Fruit fly (Drosophila melanogaster) whole organism, adult: ENCODE results near the gene CG31897.
A peak's percentile ranks its signal among the peaks of the same experiment; 100 is the strongest.

Experiments used
- CG11617 ChIP-seq: fragments of 200-800 bp; sonication (Bioruptor generic); optimal IDR thresholded peaks from 2 replicates; lab custom pipeline; 2017; ENCODE audit warnings: mild to moderate bottlenecking, missing biosample characterization, missing genetic modification reagents, missing genetic modification characterization
- CG12768 ChIP-seq: fragments of 200-800 bp; sonication (Bioruptor generic); optimal IDR thresholded peaks from 2 replicates; lab custom pipeline; 2017; ENCODE audit warnings: missing biosample characterization, missing genetic modification characterization, mild to moderate bottlenecking, moderate library complexity, missing genetic modification reagents
- CG14711 ChIP-seq: fragments of 200-800 bp; sonication (Bioruptor generic); optimal IDR thresholded peaks from 2 replicates; lab custom pipeline; 2018; ENCODE audit warnings: missing biosample characterization, mild to moderate bottlenecking, missing genetic modification characterization, moderate library complexity
- CG1620 ChIP-seq: fragments of 200-800 bp; sonication (Bioruptor generic); optimal IDR thresholded peaks from 2 replicates; lab custom pipeline; 2016; ENCODE audit warnings: missing biosample characterization, missing genetic modification characterization
- CG33017 ChIP-seq: fragments of 200-800 bp; sonication (Bioruptor generic); optimal IDR thresholded peaks from 2 replicates; lab custom pipeline; 2018; ENCODE audit warnings: missing biosample characterization, mild to moderate bottlenecking, missing genetic modification characterization, moderate library complexity
- CG5204 ChIP-seq: fragments of 200-800 bp; sonication (Bioruptor generic); optimal IDR thresholded peaks from 2 replicates; lab custom pipeline; 2016; ENCODE audit warnings: missing biosample characterization, missing genetic modification characterization
- CG7045 ChIP-seq: fragments of 200-800 bp; sonication (Bioruptor generic); optimal IDR thresholded peaks from 2 replicates; lab custom pipeline; 2017; ENCODE audit warnings: missing biosample characterization, mild to moderate bottlenecking, missing genetic modification characterization
- CG7101 ChIP-seq: fragments of 200-800 bp; sonication (Bioruptor generic); optimal IDR thresholded peaks from 2 replicates; lab custom pipeline; 2018; ENCODE audit warnings: missing biosample characterization, mild to moderate bottlenecking, missing genetic modification characterization, moderate library complexity
- Clk ChIP-seq: fragments of 200-800 bp; sonication (Bioruptor generic); optimal IDR thresholded peaks from 2 replicates; lab custom pipeline; 2017; ENCODE audit warnings: missing biosample characterization, missing genetic modification characterization
- Crg-1 ChIP-seq: fragments of 200-800 bp; sonication (Bioruptor generic); optimal IDR thresholded peaks from 2 replicates; lab custom pipeline; 2016; ENCODE audit warnings: missing biosample characterization, missing genetic modification characterization
- Hr96 ChIP-seq: fragments of 200-800 bp; sonication (Bioruptor generic); optimal IDR thresholded peaks from 2 replicates; lab custom pipeline; 2016; ENCODE audit warnings: missing biosample characterization, missing genetic modification characterization
- Mnt ChIP-seq: fragments of 200-800 bp; sonication (Bioruptor generic); optimal IDR thresholded peaks from 2 replicates; lab custom pipeline; 2016; ENCODE audit warnings: missing biosample characterization, mild to moderate bottlenecking, missing genetic modification characterization
- bab1 ChIP-seq: fragments of 200-800 bp; sonication (Bioruptor generic); optimal IDR thresholded peaks from 3 replicates; lab custom pipeline; 2019; ENCODE audit warnings: missing biosample characterization, mild to moderate bottlenecking, missing genetic modification characterization, moderate library complexity
- cic ChIP-seq: fragments of 200-800 bp; sonication (Bioruptor generic); optimal IDR thresholded peaks from 2 replicates; lab custom pipeline; 2017; ENCODE audit warnings: missing biosample characterization, mild to moderate bottlenecking, missing genetic modification characterization, moderate library complexity
- cnc ChIP-seq, 2 experiments: fragments of >200 bp; optimal IDR thresholded peaks; 2 replicates each; lab custom pipeline; 2017
- kay ChIP-seq: fragments of 200-800 bp; sonication (Bioruptor generic); peaks from one replicate; lab custom pipeline; 2016; ENCODE audit warnings: missing biosample characterization, missing genetic modification characterization, borderline replicate concordance
- ovo ChIP-seq: fragments of 200-800 bp; sonication (Bioruptor generic); optimal IDR thresholded peaks from 2 replicates; lab custom pipeline; 2016; ENCODE audit warnings: missing biosample characterization, missing genetic modification characterization
- pad ChIP-seq: fragments of 200-800 bp; sonication (Bioruptor generic); optimal IDR thresholded peaks from 3 replicates; lab custom pipeline; 2017; ENCODE audit warnings: missing biosample characterization, missing genetic modification characterization, mild to moderate bottlenecking, moderate library complexity, missing genetic modification reagents
- tj ChIP-seq: fragments of 200-800 bp; sonication (Bioruptor generic); optimal IDR thresholded peaks from 3 replicates; lab custom pipeline; 2017; ENCODE audit warnings: missing biosample characterization, mild to moderate bottlenecking, missing genetic modification characterization, moderate library complexity
- toe ChIP-seq: fragments of 200-800 bp; sonication (Bioruptor generic); optimal IDR thresholded peaks from 2 replicates; lab custom pipeline; 2016; ENCODE audit warnings: missing biosample characterization, missing genetic modification characterization

The CG31897 gene

dm6 chr2L:8463144-8464106 lies 21.2 kb downstream of the CG31897 start, which contains the start of gene Agpat2:
Gene Agpat2 (minus strand): TSS chr2L:8463994.
- TF ChIP-seq kay (GFP tag; lab: Kevin White, UChicago) = peak; percentile 82
- no peak for TF ChIP-seq CG33017 (tag; lab: Kevin White, UChicago)
- peak; percentile 30 for TF ChIP-seq CG14711 (tag; lab: Kevin White, UChicago)
- TF ChIP-seq ovo (GFP tag; lab: Kevin White, UChicago) = no peak
- peak; percentile 65 for TF ChIP-seq cic (GFP tag; lab: Kevin White, UChicago)

DNA sequence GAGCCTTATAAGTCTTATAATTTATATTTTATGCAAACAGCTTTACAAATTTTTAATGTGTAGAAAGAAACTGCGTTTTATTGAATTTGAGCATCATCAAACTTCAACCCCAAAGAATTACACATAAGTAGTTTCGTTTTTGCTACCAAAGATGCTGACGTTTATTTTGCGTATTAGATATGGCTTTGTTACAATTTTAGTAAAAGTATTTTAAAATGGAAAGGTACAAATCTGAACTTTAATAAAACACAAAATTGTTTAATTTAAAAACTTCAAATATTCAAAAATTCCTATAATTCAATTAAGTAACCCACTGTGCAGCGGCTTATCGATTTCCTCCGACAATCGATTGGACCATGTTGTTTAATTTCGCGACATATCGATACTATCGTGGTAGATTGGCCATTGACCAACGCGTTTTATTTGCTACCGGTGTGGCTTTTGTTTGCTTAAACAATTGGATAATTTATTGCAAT lies 21.9 kb downstream of the CG31897 start, which contains the start of gene prg:
Gene prg (plus strand): TSS at position 382 of the 476 bp plus-strand sequence.
- peak; percentile 76 for TF ChIP-seq CG7045 (GFP tag; lab: Kevin White, UChicago)
- no peak for TF ChIP-seq cnc (optimal IDR thresholded peaks at IDR 0.05; lab: Kevin White, UChicago)
- peak; percentile 58 for TF ChIP-seq CG33017 (tag; lab: Kevin White, UChicago)
- peak; percentile 67 for TF ChIP-seq CG12768 (GFP tag; lab: Kevin White, UChicago)
- peak; percentile 41 for TF ChIP-seq CG1620
- TF ChIP-seq Mnt = peak; percentile 21
- TF ChIP-seq CG11617 (GFP tag; lab: Kevin White, UChicago) = peak; percentile 71
- TF ChIP-seq ovo (GFP tag; lab: Kevin White, UChicago) = no peak
- peak; percentile 38 for TF ChIP-seq Clk
- TF ChIP-seq Crg-1 (GFP tag; lab: Kevin White, UChicago) = no peak
- TF ChIP-seq CG14711 (tag; lab: Kevin White, UChicago) = peak; percentile 56
- peak; percentile 64 for TF ChIP-seq CG7101
- TF ChIP-seq bab1 (GFP tag; lab: Kevin White, UChicago) = peak; percentile 75
- no peak for TF ChIP-seq CG5204 (GFP tag; lab: Kevin White, UChicago)
- TF ChIP-seq cic (GFP tag; lab: Kevin White, UChicago) = peak; percentile 49
- peak; percentile 68 for TF ChIP-seq Hr96 (GFP tag; lab: Kevin White, UChicago)
- TF ChIP-seq toe = peak; percentile 76
- peak; percentile 29 for TF ChIP-seq tj (GFP tag; lab: Kevin White, UChicago)
- TF ChIP-seq kay (GFP tag; lab: Kevin White, UChicago) = peak; percentile 93
- peak; percentile 37 for TF ChIP-seq pad (GFP tag; lab: Kevin White, UChicago)

dm6 chr2L:8466643-8467042 lies 24.4 kb downstream of the CG31897 start, which contains the start of gene dachs:
Gene dachs (plus strand): TSS chr2L:8466817.
- no peak for TF ChIP-seq CG12768 (GFP tag; lab: Kevin White, UChicago)

- TF ChIP-seq CG7101 (no peak), CG12768 (GFP tag; lab: Kevin White, UChicago) (no peak), CG7045 (GFP tag; lab: Kevin White, UChicago) (no peak), toe (no peak)
Measured at dm6 chr2L:8468929-8469681, 26.9 kb downstream of the CG31897 start.

DNA sequence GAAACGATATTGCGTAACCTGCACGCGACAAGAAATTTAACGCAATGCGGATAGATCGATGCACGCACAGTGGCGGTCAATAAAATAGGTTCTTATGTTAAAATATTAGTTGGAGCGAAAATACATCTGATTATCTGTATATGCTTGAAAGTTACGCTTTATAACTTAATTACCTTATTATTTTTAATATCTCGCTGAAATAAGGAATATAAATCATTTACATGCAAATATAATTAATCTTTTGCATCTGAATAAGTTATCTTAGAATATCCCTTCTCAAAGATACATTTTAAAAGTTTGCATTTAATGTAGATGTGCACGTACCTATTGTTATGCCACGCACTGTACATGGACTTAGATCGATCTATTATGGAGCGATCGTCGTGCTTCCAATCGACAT lies 29.4 kb downstream of the CG31897 start:
- TF ChIP-seq kay (GFP tag; lab: Kevin White, UChicago) = peak; percentile 20
- no peak for TF ChIP-seq CG7101

- TF ChIP-seq cnc (optimal IDR thresholded peaks at IDR 0.05; lab: Kevin White, UChicago) (no peak), CG7101 (no peak), CG33017 (tag; lab: Kevin White, UChicago) (no peak), tj (GFP tag; lab: Kevin White, UChicago) (no peak), bab1 (GFP tag; lab: Kevin White, UChicago) (no peak), CG7045 (GFP tag; lab: Kevin White, UChicago) (no peak)
Measured at dm6 chr2L:8473448-8473847, 31.2 kb downstream of the CG31897 start.

DNA sequence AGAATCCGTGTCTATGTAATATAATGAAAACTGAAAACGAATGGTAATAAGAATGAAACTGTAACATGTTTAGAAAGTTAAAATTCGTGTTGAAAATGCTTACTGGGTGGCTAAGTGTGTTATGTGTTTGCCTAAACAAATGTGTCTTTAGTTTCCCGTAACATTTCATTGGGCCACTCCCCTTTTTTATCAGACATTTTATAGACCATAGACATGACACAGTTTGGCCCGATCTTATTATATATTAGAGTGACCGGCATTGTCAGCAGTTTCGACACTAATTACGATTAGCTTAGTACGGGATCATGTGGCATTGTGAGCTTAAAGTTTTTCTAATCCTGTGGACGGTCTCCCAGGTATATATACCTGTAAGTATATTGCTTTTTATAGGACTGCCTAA lies 34.8 kb downstream of the CG31897 start, which contains the start of gene CheA29a:
Gene CheA29a (plus strand): TSS at position 301 of the 400 bp plus-strand sequence.
- TF ChIP-seq kay (GFP tag; lab: Kevin White, UChicago) (no peak), cnc (optimal IDR thresholded peaks at IDR 0.05; lab: Kevin White, UChicago) (no peak), cic (GFP tag; lab: Kevin White, UChicago) (no peak), tj (GFP tag; lab: Kevin White, UChicago) (no peak), pad (GFP tag; lab: Kevin White, UChicago) (no peak), ovo (GFP tag; lab: Kevin White, UChicago) (no peak)
